Worm (Caenorhabditis elegans): ENCODE data around the gene AH6.17.

DNA sequence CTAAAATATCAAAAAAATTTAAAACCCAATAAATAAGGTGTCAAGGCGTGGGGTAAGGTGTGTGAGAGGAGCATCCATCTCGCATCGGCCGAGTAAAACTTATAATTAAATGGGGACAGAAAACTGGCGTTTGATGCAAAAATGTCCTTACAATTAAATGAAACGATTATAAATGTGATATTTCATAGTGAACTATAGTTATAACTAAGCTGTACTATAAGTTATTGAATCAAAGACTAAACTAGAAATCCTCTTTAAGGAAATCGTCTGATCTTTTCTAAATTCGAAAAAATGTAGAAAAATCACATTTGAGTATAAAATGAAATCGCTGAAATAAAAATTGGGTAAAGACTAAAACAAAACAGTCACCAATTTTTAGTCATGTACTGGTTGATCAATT is 27.7 kb downstream of the AH6.17 start, which contains the start of gene sra-6:
- no peak for TF ChIP-seq W03F9.2 (tag; optimal IDR thresholded peaks at IDR 0.05)
- no peak for TF ChIP-seq him-1 (tag; optimal IDR thresholded peaks at IDR 0.05)
- TF ChIP-seq dao-5 (tag; optimal IDR thresholded peaks at IDR 0.05): no peak

Data from whole organism, L4/young adult.